Worm (Caenorhabditis elegans) whole organism, L4/young adult: Measurements from ENCODE around the gene bra-2.

Source experiments
- W03F9.2 ChIP-seq: fragments of 150-350 bp; optimal IDR thresholded peaks from 2 replicates; lab custom pipeline; 2014; ENCODE audit warnings: missing biosample characterization, missing genetic modification characterization
- dao-5 ChIP-seq: sonication (generic microtip); optimal IDR thresholded peaks from 2 replicates; lab custom pipeline; 2016; ENCODE audit warnings: missing genotype, missing genetic modification characterization, moderate library complexity, missing compliant biosample characterization
- him-1 ChIP-seq: sonication (generic microtip); optimal IDR thresholded peaks from 2 replicates; lab custom pipeline; 2016; ENCODE audit warnings: missing genotype, missing genetic modification reagents, missing genetic modification characterization, missing compliant biosample characterization

- no peak for TF ChIP-seq him-1 (tag; lab: Kevin White, UChicago)
- TF ChIP-seq W03F9.2 = no peak
- no peak for TF ChIP-seq dao-5
Observed at ce11 chrIII:873432-873831, 37.6 kb upstream of the bra-2 start, which contains the start of gene clc-19.
